Fruit fly (Drosophila melanogaster) whole organism, pupa: ENCODE measurements around the gene CG12480.

ENCODE experiments used
- CG10348 ChIP-seq: fragments of 200-800 bp; sonication (Bioruptor generic); IDR thresholded peaks from 2 replicates; pipeline ENCODE4 v1.3.6; 2022; ENCODE audit warnings: missing biosample characterization, missing genetic modification characterization
- CG12605 ChIP-seq: fragments of 200-800 bp; sonication (Bioruptor generic); IDR thresholded peaks from 2 replicates; pipeline ENCODE4 v1.3.6; 2022; ENCODE audit warnings: missing biosample characterization, missing genetic modification characterization
- CG13204 ChIP-seq: fragments of 200-800 bp; sonication (Bioruptor generic); optimal IDR thresholded peaks from 2 replicates; lab custom pipeline; 2018; ENCODE audit warnings: missing biosample characterization, mild to moderate bottlenecking, missing genetic modification characterization, moderate library complexity
- CG14655 ChIP-seq: fragments of 200-800 bp; sonication (Bioruptor generic); optimal IDR thresholded peaks from 3 replicates; lab custom pipeline; 2017; ENCODE audit warnings: mild to moderate bottlenecking, missing biosample characterization, missing genetic modification reagents, missing genetic modification characterization
- CG15710 ChIP-seq: fragments of 200-800 bp; sonication (Bioruptor generic); optimal IDR thresholded peaks from 2 replicates; lab custom pipeline; 2018; ENCODE audit warnings: missing biosample characterization, mild to moderate bottlenecking, missing genetic modification characterization, moderate library complexity
- CG17806 ChIP-seq: fragments of 200-800 bp; sonication (Bioruptor generic); optimal IDR thresholded peaks from 2 replicates; lab custom pipeline; 2018; ENCODE audit warnings: missing biosample characterization, mild to moderate bottlenecking, missing genetic modification characterization, moderate library complexity
- CG32121 ChIP-seq: fragments of 200-800 bp; sonication (Bioruptor generic); IDR thresholded peaks from 2 replicates; pipeline ENCODE4 v1.3.6; 2022; ENCODE audit warnings: missing biosample characterization, missing genetic modification characterization
- CG34367 ChIP-seq: fragments of 200-800 bp; sonication (Bioruptor generic); optimal IDR thresholded peaks from 2 replicates; lab custom pipeline; 2018; ENCODE audit warnings: missing biosample characterization, mild to moderate bottlenecking, missing genetic modification characterization
- CG4496 ChIP-seq: fragments of 200-800 bp; sonication (Bioruptor generic); IDR thresholded peaks from 3 replicates; pipeline ENCODE4 v1.3.6; 2022; ENCODE audit warnings: missing biosample characterization, missing genetic modification characterization
- CG8159 ChIP-seq: fragments of 200-800 bp; sonication (Bioruptor generic); optimal IDR thresholded peaks from 3 replicates; lab custom pipeline; 2018; ENCODE audit warnings: missing biosample characterization, mild to moderate bottlenecking, missing genetic modification characterization, moderate library complexity
- CG8301 ChIP-seq: fragments of 200-800 bp; sonication (Bioruptor generic); optimal IDR thresholded peaks from 2 replicates; lab custom pipeline; 2018; ENCODE audit warnings: missing biosample characterization, mild to moderate bottlenecking, missing genetic modification characterization
- CG9948 ChIP-seq: fragments of 200-800 bp; sonication (Bioruptor generic); optimal IDR thresholded peaks from 2 replicates; lab custom pipeline; 2018; ENCODE audit warnings: missing biosample characterization, mild to moderate bottlenecking, missing genetic modification characterization, moderate library complexity
- D1 ChIP-seq: fragments of 200-800 bp; sonication (Bioruptor generic); optimal IDR thresholded peaks from 2 replicates; lab custom pipeline; 2018; ENCODE audit warnings: missing biosample characterization, mild to moderate bottlenecking, missing genetic modification characterization, moderate library complexity
- EcR ChIP-seq: fragments of 200-800 bp; sonication (Bioruptor generic); optimal IDR thresholded peaks from 3 replicates; lab custom pipeline; 2019; ENCODE audit warnings: missing biosample characterization, missing genetic modification characterization, mild to moderate bottlenecking, moderate library complexity, missing genetic modification reagents
- Ets98B ChIP-seq: fragments of 200-800 bp; sonication (Bioruptor generic); IDR thresholded peaks from 2 replicates; pipeline ENCODE4 v1.3.6; 2022; ENCODE audit warnings: missing biosample characterization, missing genetic modification characterization
- Pif1A ChIP-seq: fragments of 200-800 bp; sonication (Bioruptor generic); optimal IDR thresholded peaks from 3 replicates; lab custom pipeline; 2016; ENCODE audit warnings: missing biosample characterization, missing genetic modification characterization
- Pif1B ChIP-seq: fragments of 200-800 bp; sonication (Bioruptor generic); optimal IDR thresholded peaks from 3 replicates; lab custom pipeline; 2016; ENCODE audit warnings: missing biosample characterization, missing genetic modification characterization
- Snoo ChIP-seq: fragments of 200-800 bp; sonication (Bioruptor generic); optimal IDR thresholded peaks from 3 replicates; lab custom pipeline; 2017; ENCODE audit warnings: missing biosample characterization, mild to moderate bottlenecking, missing genetic modification characterization, inconsistent platforms
- fd96Ca ChIP-seq: fragments of 200-800 bp; sonication (Bioruptor generic); IDR thresholded peaks from 3 replicates; pipeline ENCODE4 v1.3.6; 2022; ENCODE audit warnings: missing biosample characterization, missing genetic modification characterization
- gl ChIP-seq: fragments of 200-800 bp; sonication (Bioruptor generic); optimal IDR thresholded peaks from 2 replicates; lab custom pipeline; 2018; ENCODE audit warnings: missing biosample characterization, mild to moderate bottlenecking, missing genetic modification characterization
- rn ChIP-seq: fragments of 200-800 bp; sonication (Bioruptor generic); IDR thresholded peaks from 2 replicates; pipeline ENCODE4 v1.3.6; 2022; ENCODE audit warnings: missing biosample characterization, missing genetic modification characterization

Gene CG12480

DNA sequence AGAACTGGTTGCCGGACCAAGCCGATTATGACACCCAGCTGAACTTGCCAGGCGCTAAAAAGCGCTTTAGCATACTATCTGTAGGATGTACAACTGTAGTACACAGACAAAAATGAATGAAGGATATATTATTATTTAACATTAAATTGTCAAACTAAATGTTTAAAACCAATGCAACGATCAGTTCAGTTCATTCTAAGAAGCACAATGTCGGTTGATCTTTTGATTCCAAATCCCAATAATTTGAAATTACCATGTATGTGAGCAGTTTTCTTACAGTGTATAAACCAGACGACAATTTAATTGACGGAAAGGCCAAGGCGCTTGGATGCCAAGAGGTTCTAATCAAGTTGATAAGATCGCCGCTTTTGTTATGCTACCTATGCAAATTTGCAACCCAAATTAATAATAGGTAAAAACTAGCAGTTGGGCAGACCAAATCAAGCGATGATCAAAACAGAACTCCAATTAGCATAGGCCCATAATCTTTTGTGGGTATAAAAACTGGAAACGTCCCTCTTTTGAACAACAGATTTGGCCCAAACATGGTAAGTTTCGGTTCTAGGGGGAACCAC lies at the start of gene CG12480:
Gene CG12480, plus strand, starts transcription at position 525 of the 575 bp plus-strand sequence.
- TF ChIP-seq CG4496 (0 out of 3 replicates have a peak, but pooled peaks have one; percentile 47), D1 (tag; lab: Kevin White, UChicago) (no peak), CG14655 (peak; percentile 13)

DNA sequence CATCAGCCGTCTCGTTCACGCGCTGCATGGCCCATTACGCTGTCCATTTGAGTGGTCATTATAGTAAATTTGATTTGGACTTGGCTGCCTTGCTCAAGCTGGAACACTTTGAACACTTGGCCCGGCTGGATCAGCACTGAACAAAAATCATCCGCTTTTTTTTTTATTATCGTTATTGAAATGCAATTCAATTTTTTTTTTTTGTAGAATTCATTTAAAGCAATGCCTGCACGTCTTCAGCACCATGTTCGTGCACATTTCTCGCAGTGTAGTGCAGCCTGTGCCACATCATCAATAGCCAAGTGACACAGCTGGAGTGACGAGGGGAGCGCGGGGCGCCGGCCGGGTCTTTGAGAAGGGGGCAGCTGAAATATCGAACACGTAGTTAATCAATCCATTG lies 49.2 kb upstream of the CG12480 start:
- TF ChIP-seq CG34367 (no peak), CG8159 (tag; lab: Kevin White, UChicago) (no peak), CG10348 (GFP tag; lab: Robert Waterston, UW) (no peak), EcR (GFP tag; lab: Kevin White, UChicago) (no peak), CG4496 (peak; percentile 75; the same call in 2 of the 3 replicates), CG32121 (GFP tag; lab: Robert Waterston, UW) (peak; percentile 56), CG13204 (GFP tag; lab: Kevin White, UChicago) (no peak), CG14655 (peak; percentile 52), CG12605 (no peak), CG17806 (tag; lab: Kevin White, UChicago) (no peak), CG8301 (tag; lab: Kevin White, UChicago) (peak; percentile 42), Pif1A (GFP tag; lab: Kevin White, UChicago) (peak; percentile 21), D1 (tag; lab: Kevin White, UChicago) (no peak), Pif1B (GFP tag; lab: Kevin White, UChicago) (peak; percentile 0), CG15710 (tag; lab: Kevin White, UChicago) (no peak), Ets98B (GFP tag; lab: Robert Waterston, UW) (peak; percentile 72), gl (tag; lab: Kevin White, UChicago) (no peak), fd96Ca (GFP tag; lab: Robert Waterston, UW) (peak; percentile 68; the same call in 2 of the 3 replicates), Snoo (no peak), rn (GFP tag; lab: Robert Waterston, UW) (no peak), CG9948 (tag; lab: Kevin White, UChicago) (no peak)

DNA sequence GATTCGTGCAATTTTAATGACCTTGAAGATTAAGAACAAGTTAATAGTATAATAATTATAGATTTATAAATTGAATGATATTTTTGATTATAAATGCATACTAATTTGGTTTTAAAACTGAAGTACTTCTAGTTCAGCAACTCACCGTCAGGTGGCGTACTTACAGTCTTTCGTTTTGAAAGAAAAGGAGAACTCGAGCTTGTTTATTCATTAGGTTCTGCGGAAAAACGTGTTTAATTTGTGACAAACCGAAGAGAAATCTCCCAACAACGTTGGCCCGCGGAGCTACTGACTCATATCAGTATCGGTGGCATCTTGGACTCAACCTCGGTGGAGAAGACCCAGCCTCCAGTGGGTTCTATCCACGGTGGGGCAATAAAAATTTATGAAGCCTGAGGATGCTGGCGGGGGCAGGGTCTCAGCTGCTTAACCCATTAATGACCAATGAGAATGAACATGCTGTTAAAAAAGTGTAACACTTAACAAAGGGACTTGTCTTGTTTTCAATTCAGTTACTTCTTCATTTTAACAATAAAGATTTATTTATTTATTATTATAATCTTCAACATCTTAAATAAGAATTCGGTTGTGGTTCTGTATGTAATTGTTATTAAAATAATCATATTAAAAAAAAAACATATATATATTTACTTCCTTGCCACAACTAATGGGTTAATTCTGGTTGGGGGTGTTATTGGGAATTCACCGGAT lies 46.6 kb upstream of the CG12480 start:
- TF ChIP-seq CG4496 (no peak), CG14655 (peak; percentile 55), CG8301 (tag; lab: Kevin White, UChicago) (peak; percentile 9), CG15710 (tag; lab: Kevin White, UChicago) (peak; percentile 56), Snoo (peak; percentile 6), CG9948 (tag; lab: Kevin White, UChicago) (peak; percentile 46), Pif1B (GFP tag; lab: Kevin White, UChicago) (no peak), CG17806 (tag; lab: Kevin White, UChicago) (peak; percentile 45), CG34367 (peak; percentile 23), CG8159 (tag; lab: Kevin White, UChicago) (peak; percentile 65)
- TF ChIP-seq, all 21 proteins: peak for 8

DNA sequence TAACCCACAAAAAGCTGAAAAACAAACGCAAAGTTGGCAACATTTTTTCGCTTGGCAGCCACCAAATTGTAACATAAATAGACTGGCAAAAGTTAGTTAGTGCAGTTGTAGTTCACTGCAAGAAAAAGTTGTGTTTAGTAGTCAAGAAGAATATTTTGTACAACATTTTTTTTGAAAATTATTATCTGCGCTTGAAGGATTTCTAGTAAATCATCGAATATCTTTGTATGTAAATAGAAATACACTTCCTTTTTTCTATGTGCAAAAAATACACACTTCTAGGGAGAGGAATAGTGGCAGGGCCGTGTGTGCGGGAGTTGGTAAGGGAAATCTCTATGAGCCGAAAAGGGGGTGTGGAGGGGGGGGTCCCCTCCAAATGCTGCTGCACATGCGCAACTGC lies 45.7 kb upstream of the CG12480 start:
- TF ChIP-seq Ets98B (GFP tag; lab: Robert Waterston, UW) (peak; percentile 18; the same call in 1 of the 2 replicates), Pif1A (GFP tag; lab: Kevin White, UChicago) (no peak), CG14655 (peak; percentile 56), CG8301 (tag; lab: Kevin White, UChicago) (peak; percentile 24), CG4496 (peak; percentile 39; the same call in 1 of the 3 replicates), CG8159 (tag; lab: Kevin White, UChicago) (no peak)

DNA sequence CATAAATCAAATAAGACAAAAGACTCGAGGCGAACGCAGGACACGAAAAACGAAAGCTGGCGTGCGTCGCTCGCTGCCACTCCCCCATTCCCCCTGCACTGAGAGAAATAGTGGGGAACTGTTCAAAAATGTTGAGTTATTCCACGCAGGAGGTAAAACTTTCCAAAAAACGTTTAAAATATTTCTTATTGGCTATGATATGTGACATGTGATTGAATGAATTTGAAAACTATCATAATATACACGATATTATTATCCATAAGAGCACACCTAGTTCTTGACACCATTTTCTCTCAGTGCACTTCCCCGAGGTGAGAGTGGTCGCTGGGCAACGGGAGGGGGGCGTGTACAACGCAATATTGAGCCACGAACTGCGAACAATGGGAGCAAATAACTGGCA lies 35.5 kb upstream of the CG12480 start:
- TF ChIP-seq CG17806 (tag; lab: Kevin White, UChicago) (peak; percentile 65), Snoo (no peak), CG32121 (GFP tag; lab: Robert Waterston, UW) (no peak), CG8159 (tag; lab: Kevin White, UChicago) (peak; percentile 67), CG4496 (no peak), CG12605 (no peak), CG10348 (GFP tag; lab: Robert Waterston, UW) (no peak), Ets98B (GFP tag; lab: Robert Waterston, UW) (0 out of 2 replicates have a peak, but pooled peaks have one; percentile 8), rn (GFP tag; lab: Robert Waterston, UW) (no peak), CG8301 (tag; lab: Kevin White, UChicago) (peak; percentile 55), CG14655 (peak; percentile 67), CG34367 (peak; percentile 55), CG15710 (tag; lab: Kevin White, UChicago) (peak; percentile 61), EcR (GFP tag; lab: Kevin White, UChicago) (no peak), Pif1A (GFP tag; lab: Kevin White, UChicago) (peak; percentile 51), Pif1B (GFP tag; lab: Kevin White, UChicago) (peak; percentile 41), CG9948 (tag; lab: Kevin White, UChicago) (peak; percentile 66), CG13204 (GFP tag; lab: Kevin White, UChicago) (peak; percentile 27), fd96Ca (GFP tag; lab: Robert Waterston, UW) (no peak), D1 (tag; lab: Kevin White, UChicago) (no peak), gl (tag; lab: Kevin White, UChicago) (no peak)

DNA sequence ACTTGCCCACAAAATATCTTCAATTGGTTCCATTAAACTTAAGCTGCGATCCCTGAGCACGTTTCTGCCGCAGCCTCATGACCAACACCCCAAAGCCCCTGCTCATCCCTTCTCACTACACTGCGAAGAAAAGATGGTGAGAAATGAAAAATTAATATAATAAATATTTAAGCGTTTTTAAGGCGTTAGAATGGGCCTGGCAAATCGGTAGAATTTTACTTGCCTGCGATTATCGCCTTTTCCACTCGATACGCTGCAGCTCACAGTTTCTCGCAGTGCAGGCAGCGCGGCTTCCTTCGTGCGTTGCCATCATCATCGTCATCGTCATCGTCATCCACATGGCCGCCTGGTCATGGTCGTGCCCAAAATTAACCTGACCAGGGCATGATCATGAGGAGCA lies 21.2 kb upstream of the CG12480 start:
- TF ChIP-seq D1 (tag; lab: Kevin White, UChicago) (no peak), CG14655 (peak; percentile 61), EcR (GFP tag; lab: Kevin White, UChicago) (no peak), fd96Ca (GFP tag; lab: Robert Waterston, UW) (peak; percentile 22; the same call in 1 of the 3 replicates), CG17806 (tag; lab: Kevin White, UChicago) (peak; percentile 29), CG34367 (no peak), CG8159 (tag; lab: Kevin White, UChicago) (peak; percentile 18), CG32121 (GFP tag; lab: Robert Waterston, UW) (no peak), rn (GFP tag; lab: Robert Waterston, UW) (no peak), CG4496 (peak; percentile 53; the same call in 1 of the 3 replicates), CG13204 (GFP tag; lab: Kevin White, UChicago) (no peak), CG9948 (tag; lab: Kevin White, UChicago) (peak; percentile 31), Pif1A (GFP tag; lab: Kevin White, UChicago) (no peak), Ets98B (GFP tag; lab: Robert Waterston, UW) (0 out of 2 replicates have a peak, but pooled peaks have one; percentile 35), CG10348 (GFP tag; lab: Robert Waterston, UW) (no peak), Snoo (no peak), CG8301 (tag; lab: Kevin White, UChicago) (peak; percentile 41), Pif1B (GFP tag; lab: Kevin White, UChicago) (peak; percentile 7), CG15710 (tag; lab: Kevin White, UChicago) (no peak), CG12605 (no peak), gl (tag; lab: Kevin White, UChicago) (no peak)
